Fruit fly (Drosophila melanogaster) Kc167 (cell line): Measurements from ENCODE around the gene ppk17.

Source experiments
- Myc ChIP-seq: fragments of >200 bp; optimal IDR thresholded peaks from 2 replicates; lab custom pipeline; 2017; ENCODE audit warnings: missing external identifiers
- Sin3A ChIP-seq: fragments of >200 bp; optimal IDR thresholded peaks from 2 replicates; lab custom pipeline; 2018; ENCODE audit warnings: missing external identifiers
- h ChIP-seq: fragments of >200 bp; optimal IDR thresholded peaks from 3 replicates; lab custom pipeline; 2018; ENCODE audit warnings: missing external identifiers
- insv ChIP-seq: fragments of >200 bp; optimal IDR thresholded peaks from 3 replicates; lab custom pipeline; 2018; ENCODE audit warnings: missing external identifiers
- psq ChIP-seq: fragments of >200 bp; optimal IDR thresholded peaks from 2 replicates; lab custom pipeline; 2017; ENCODE audit warnings: missing external identifiers

dm6 chr2L:16732338-16732892 lies 27.9 kb downstream of the ppk17 start, which contains the start of gene Nubp1:
- TF ChIP-seq psq (lab: Kevin White, UChicago) (no peak), h (lab: Kevin White, UChicago) (no peak), insv (lab: Kevin White, UChicago) (no peak), Sin3A (lab: Kevin White, UChicago) (no peak), Myc (lab: Kevin White, UChicago) (no peak)
